Worm (Caenorhabditis elegans) whole organism, late embryonic: Measurements from ENCODE around the gene C28G1.2.
A peak's percentile ranks its signal among the peaks of the same experiment; 100 is the strongest.

Experiments
- C08G9.2 ChIP-seq: sonication (generic microtip); optimal IDR thresholded peaks from 2 replicates; lab custom pipeline; 2016; ENCODE audit warnings: mild to moderate bottlenecking, missing genetic modification characterization, moderate library complexity, missing compliant biosample characterization
- C38D4.7 ChIP-seq: fragments of 200-800 bp; sonication (Bioruptor generic); optimal IDR thresholded peaks from 2 replicates; lab custom pipeline; 2018; ENCODE audit warnings: mild to moderate bottlenecking, missing genetic modification characterization, moderate library complexity, missing compliant biosample characterization
- K02D7.2 ChIP-seq: sonication (generic microtip); optimal IDR thresholded peaks from 2 replicates; lab custom pipeline; 2017; ENCODE audit warnings: mild to moderate bottlenecking, missing genetic modification characterization, missing compliant biosample characterization
- K09A11.1 ChIP-seq: sonication (generic microtip); optimal IDR thresholded peaks from 2 replicates; lab custom pipeline; 2017; ENCODE audit warnings: antibody characterized with exemption, mild to moderate bottlenecking, missing genetic modification characterization, missing compliant biosample characterization; ENCODE audit not compliant: insufficient read depth
- T23F11.4 ChIP-seq: fragments of 200-800 bp; sonication (Bioruptor generic); optimal IDR thresholded peaks from 2 replicates; lab custom pipeline; 2018; ENCODE audit warnings: mild to moderate bottlenecking, missing genetic modification characterization, missing compliant biosample characterization
- Y22D7AL.16 ChIP-seq: sonication (generic microtip); optimal IDR thresholded peaks from 2 replicates; lab custom pipeline; 2016; ENCODE audit warnings: missing genetic modification characterization, missing compliant biosample characterization
- ahr-1 ChIP-seq: sonication (generic microtip); optimal IDR thresholded peaks from 2 replicates; lab custom pipeline; 2016; ENCODE audit warnings: missing genetic modification characterization, missing compliant biosample characterization
- ama-1 ChIP-seq: fragments of 150-350 bp; optimal IDR thresholded peaks from 2 replicates; lab custom pipeline; 2014
- ceh-14 ChIP-seq: sonication (generic microtip); optimal IDR thresholded peaks from 2 replicates; lab custom pipeline; 2016; ENCODE audit warnings: missing genotype, missing genetic modification characterization, missing compliant biosample characterization
- ceh-19 ChIP-seq: fragments of 200-800 bp; sonication (Bioruptor generic); optimal IDR thresholded peaks from 2 replicates; lab custom pipeline; 2018; ENCODE audit warnings: mild to moderate bottlenecking, missing genetic modification characterization, missing compliant biosample characterization
- ceh-24 ChIP-seq: sonication (generic microtip); optimal IDR thresholded peaks from 2 replicates; lab custom pipeline; 2016; ENCODE audit warnings: mild to moderate bottlenecking, missing genetic modification characterization, missing compliant biosample characterization
- ceh-30 ChIP-seq: fragments of 150-350 bp; optimal IDR thresholded peaks from 2 replicates; lab custom pipeline; 2014; ENCODE audit warnings: missing biosample characterization, missing genetic modification characterization
- ceh-31 ChIP-seq: sonication (generic microtip); optimal IDR thresholded peaks from 2 replicates; lab custom pipeline; 2016; ENCODE audit warnings: missing genetic modification characterization, missing compliant biosample characterization
- ceh-48 ChIP-seq: sonication (generic microtip); optimal IDR thresholded peaks from 2 replicates; lab custom pipeline; 2016; ENCODE audit warnings: missing genetic modification characterization, inconsistent platforms, missing compliant biosample characterization
- ceh-6 ChIP-seq: fragments of 200-800 bp; sonication (Bioruptor generic); optimal IDR thresholded peaks from 2 replicates; lab custom pipeline; 2018; ENCODE audit warnings: mild to moderate bottlenecking, missing genetic modification characterization, missing compliant biosample characterization
- ceh-9 ChIP-seq: sonication (generic microtip); optimal IDR thresholded peaks from 2 replicates; lab custom pipeline; 2016; ENCODE audit warnings: mild to moderate bottlenecking, missing genetic modification characterization, inconsistent platforms, missing compliant biosample characterization
- che-1 ChIP-seq: sonication (generic microtip); optimal IDR thresholded peaks from 2 replicates; lab custom pipeline; 2016; ENCODE audit warnings: mild to moderate bottlenecking, missing genetic modification characterization, missing compliant biosample characterization
- elt-2 ChIP-seq: sonication (generic microtip); optimal IDR thresholded peaks from 2 replicates; lab custom pipeline; 2016; ENCODE audit warnings: missing genetic modification reagents, missing genetic modification characterization, missing compliant biosample characterization
- elt-4 ChIP-seq: sonication (generic microtip); optimal IDR thresholded peaks from 2 replicates; lab custom pipeline; 2016; ENCODE audit warnings: missing genetic modification characterization, missing compliant biosample characterization
- fax-1 ChIP-seq: sonication (generic microtip); optimal IDR thresholded peaks from 2 replicates; lab custom pipeline; 2016; ENCODE audit warnings: missing genotype, missing genetic modification characterization, missing compliant biosample characterization
- fkh-10 ChIP-seq: fragments of 150-350 bp; optimal IDR thresholded peaks from 2 replicates; lab custom pipeline; 2014; ENCODE audit warnings: missing biosample characterization, missing genetic modification reagents, missing genetic modification characterization
- fkh-6 ChIP-seq: sonication (generic microtip); optimal IDR thresholded peaks from 2 replicates; lab custom pipeline; 2016; ENCODE audit warnings: missing genetic modification characterization, missing compliant biosample characterization
- hlh-15 ChIP-seq: sonication (generic microtip); optimal IDR thresholded peaks from 2 replicates; lab custom pipeline; 2016; ENCODE audit warnings: missing genetic modification characterization, missing compliant biosample characterization
- hlh-30 ChIP-seq: sonication (generic microtip); optimal IDR thresholded peaks from 2 replicates; lab custom pipeline; 2017; ENCODE audit warnings: antibody characterized with exemption, missing genetic modification characterization, missing compliant biosample characterization; ENCODE audit not compliant: insufficient read depth
- hlh-6 ChIP-seq: sonication (generic microtip); optimal IDR thresholded peaks from 2 replicates; lab custom pipeline; 2016; ENCODE audit warnings: missing genotype, missing genetic modification characterization, missing compliant biosample characterization
- lim-6 ChIP-seq: sonication (generic microtip); optimal IDR thresholded peaks from 2 replicates; lab custom pipeline; 2016; ENCODE audit warnings: missing genetic modification characterization, missing compliant biosample characterization
- madf-2 ChIP-seq: sonication (generic microtip); optimal IDR thresholded peaks from 2 replicates; lab custom pipeline; 2017; ENCODE audit warnings: missing genetic modification characterization, missing compliant biosample characterization
- nfya-1 ChIP-seq: sonication (generic microtip); optimal IDR thresholded peaks from 2 replicates; lab custom pipeline; 2017; ENCODE audit warnings: missing genetic modification characterization, mild to moderate bottlenecking, missing compliant biosample characterization, antibody characterized with exemption, moderate library complexity
- nhr-232 ChIP-seq: sonication (generic microtip); optimal IDR thresholded peaks from 2 replicates; lab custom pipeline; 2016; ENCODE audit warnings: missing genetic modification characterization, missing compliant biosample characterization
- npax-4 ChIP-seq: sonication (generic microtip); optimal IDR thresholded peaks from 2 replicates; lab custom pipeline; 2016; ENCODE audit warnings: missing genetic modification characterization, missing compliant biosample characterization
- odd-2 ChIP-seq: sonication (generic microtip); optimal IDR thresholded peaks from 2 replicates; lab custom pipeline; 2017; ENCODE audit warnings: antibody characterized with exemption, mild to moderate bottlenecking, missing genetic modification characterization, missing compliant biosample characterization
- pag-3 ChIP-seq: sonication (generic microtip); optimal IDR thresholded peaks from 2 replicates; lab custom pipeline; 2016; ENCODE audit warnings: missing compliant biosample characterization, missing genetic modification characterization, borderline replicate concordance
- pha-4 ChIP-seq: fragments of 150-350 bp; optimal IDR thresholded peaks from 2 replicates; lab custom pipeline; 2018; ENCODE audit warnings: missing biosample characterization, missing genetic modification reagents, missing genetic modification characterization
- pqm-1 ChIP-seq: sonication (generic microtip); optimal IDR thresholded peaks from 2 replicates; lab custom pipeline; 2016; ENCODE audit warnings: missing genetic modification characterization, missing compliant biosample characterization
- ref-2 ChIP-seq: sonication (generic microtip); optimal IDR thresholded peaks from 2 replicates; lab custom pipeline; 2016; ENCODE audit warnings: missing genetic modification characterization, missing compliant biosample characterization
- sdc-2 ChIP-seq: sonication (generic microtip); optimal IDR thresholded peaks from 2 replicates; lab custom pipeline; 2016; ENCODE audit warnings: missing genotype, missing genetic modification characterization, missing compliant biosample characterization
- sox-2 ChIP-seq: fragments of 200-800 bp; sonication (Bioruptor generic); IDR thresholded peaks from 2 replicates; pipeline ENCODE4 v1.3.6; 2022; ENCODE audit warnings: missing genetic modification reagents, missing genetic modification characterization, missing compliant biosample characterization
- tbx-7 ChIP-seq: sonication (generic microtip); optimal IDR thresholded peaks from 2 replicates; lab custom pipeline; 2016; ENCODE audit warnings: missing genotype, missing genetic modification characterization, missing compliant biosample characterization
- ttx-3 ChIP-seq: sonication (generic microtip); optimal IDR thresholded peaks from 2 replicates; lab custom pipeline; 2016; ENCODE audit warnings: missing genetic modification reagents, missing genetic modification characterization, missing compliant biosample characterization
- unc-42 ChIP-seq: sonication (generic microtip); optimal IDR thresholded peaks from 2 replicates; lab custom pipeline; 2016; ENCODE audit warnings: missing genotype, missing genetic modification characterization, missing compliant biosample characterization
- unc-86 ChIP-seq: sonication (generic microtip); optimal IDR thresholded peaks from 2 replicates; lab custom pipeline; 2016; ENCODE audit warnings: missing genetic modification characterization, missing compliant biosample characterization
- zip-5 ChIP-seq: sonication (generic microtip); optimal IDR thresholded peaks from 2 replicates; lab custom pipeline; 2016; ENCODE audit warnings: missing genetic modification characterization, missing compliant biosample characterization
- ztf-16 ChIP-seq: sonication (generic microtip); optimal IDR thresholded peaks from 2 replicates; lab custom pipeline; 2017; ENCODE audit warnings: missing genetic modification characterization, missing compliant biosample characterization

Gene C28G1.2

DNA sequence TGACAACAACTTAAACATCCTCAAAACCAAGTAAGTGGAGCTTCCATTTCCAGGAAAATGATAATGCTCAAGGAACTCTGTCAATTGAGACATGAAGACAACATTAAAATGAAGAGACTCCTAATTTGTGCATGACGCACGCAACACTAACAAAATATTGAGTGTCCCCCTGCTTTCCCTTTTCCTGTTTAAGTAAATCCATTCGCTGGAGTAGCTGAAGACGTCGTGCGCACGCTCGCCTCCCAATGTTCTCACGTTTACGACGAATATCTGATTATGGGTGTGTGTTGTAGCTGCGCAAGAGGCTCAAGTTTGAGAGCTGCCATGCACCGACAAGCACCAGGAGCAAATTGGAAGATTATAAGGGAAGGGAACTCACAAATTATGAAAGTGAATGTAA lies 34.8 kb upstream of the C28G1.2 start:
- TF ChIP-seq K09A11.1 (no peak), C38D4.7 (no peak), unc-42 (tag; lab: Kevin White, UChicago) (peak; percentile 97), odd-2 (tag; lab: Kevin White, UChicago) (no peak), ztf-16 (tag; lab: Kevin White, UChicago) (no peak), npax-4 (tag; lab: Kevin White, UChicago) (no peak), ceh-14 (tag; lab: Kevin White, UChicago) (no peak), nfya-1 (tag; lab: Kevin White, UChicago) (no peak), hlh-6 (tag; lab: Kevin White, UChicago) (no peak), ceh-31 (tag; lab: Kevin White, UChicago) (peak; percentile 26), ceh-48 (tag; lab: Kevin White, UChicago) (no peak), tbx-7 (tag; lab: Kevin White, UChicago) (no peak), ama-1 (no peak)
- TF ChIP-seq, all 69 proteins: peak for 2

DNA sequence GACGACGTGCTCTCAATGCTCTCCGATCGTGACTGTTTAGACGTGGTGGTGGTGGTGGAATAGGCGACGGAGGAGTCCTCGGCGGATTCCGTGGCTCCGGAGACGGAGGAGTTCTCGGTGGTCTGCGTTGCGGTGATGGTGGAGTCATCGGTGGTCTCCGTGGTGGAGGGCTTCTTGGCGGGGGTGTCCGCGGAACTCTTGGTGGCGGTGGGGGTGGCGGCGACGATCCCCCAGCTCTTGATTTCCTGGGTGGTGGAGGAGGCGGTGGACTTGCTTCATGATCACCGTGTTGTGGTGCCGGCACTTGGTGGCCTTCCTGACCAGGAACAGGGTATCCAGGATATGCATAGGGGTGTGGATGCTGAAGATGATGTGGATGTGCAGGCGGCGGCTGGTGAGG lies 30.3 kb upstream of the C28G1.2 start:
- no peak for TF ChIP-seq nhr-232 (tag; lab: Kevin White, UChicago)
- no peak for TF ChIP-seq hlh-15 (tag; lab: Kevin White, UChicago)
- TF ChIP-seq K02D7.2 (tag; lab: Kevin White, UChicago), result no peak
- TF ChIP-seq elt-4 (tag; lab: Kevin White, UChicago), result no peak
- TF ChIP-seq sdc-2 (tag; lab: Kevin White, UChicago), result no peak
- TF ChIP-seq ceh-14 (tag; lab: Kevin White, UChicago), result no peak

DNA sequence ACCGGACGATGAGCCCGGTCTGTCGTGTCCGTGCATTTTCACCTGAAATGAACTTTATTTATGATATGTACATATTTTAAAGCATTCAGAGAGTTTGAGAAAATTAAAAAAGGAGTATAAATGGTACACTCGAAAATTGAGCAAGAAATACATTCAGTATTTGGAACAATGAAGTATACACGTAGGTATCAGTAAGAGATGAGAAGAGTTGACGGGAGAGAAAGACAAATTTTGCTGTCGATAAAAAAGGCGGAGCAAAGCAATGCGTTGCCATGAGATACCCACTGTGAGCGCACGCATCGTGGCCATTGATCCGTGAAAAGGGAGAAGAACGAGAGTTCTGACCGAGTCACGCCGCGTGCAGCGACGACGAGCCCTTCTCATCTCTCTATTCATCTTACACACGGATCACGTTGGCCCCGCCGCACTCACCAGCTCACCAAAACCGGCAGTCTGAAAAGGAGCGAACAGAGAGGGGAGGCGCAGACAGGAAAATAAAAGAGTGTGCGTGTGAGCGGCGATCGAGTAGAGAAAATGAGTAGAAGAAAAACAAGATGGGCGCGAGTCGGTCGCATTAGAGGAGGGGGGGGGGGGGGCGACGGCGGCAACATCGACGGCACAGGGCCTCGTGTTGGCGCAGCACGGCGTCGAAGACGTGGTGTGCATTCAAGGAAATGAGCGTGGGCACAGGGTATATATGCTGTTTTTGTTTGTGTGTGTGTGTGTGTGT lies 29.6 kb upstream of the C28G1.2 start, which contains the start of gene R04E5.8:
Gene R04E5.8 (minus strand): TSS at position 51 of the 730 bp plus-strand sequence.
- no peak for TF ChIP-seq npax-4 (tag; lab: Kevin White, UChicago)
- TF ChIP-seq elt-4 (tag; lab: Kevin White, UChicago), result no peak
- no peak for TF ChIP-seq ceh-19 (GFP tag; lab: Kevin White, UChicago)
- TF ChIP-seq ceh-6 (GFP tag; lab: Kevin White, UChicago), result no peak
- peak; percentile 36 for TF ChIP-seq fkh-6 (tag; lab: Kevin White, UChicago)
- no peak for TF ChIP-seq Y22D7AL.16 (tag; lab: Kevin White, UChicago)
- TF ChIP-seq pqm-1 (tag; lab: Kevin White, UChicago), result no peak
- no peak for TF ChIP-seq pha-4 (tag; lab: Kevin White, UChicago)
- no peak for TF ChIP-seq fax-1 (tag; lab: Kevin White, UChicago)
- TF ChIP-seq hlh-30 (tag; lab: Kevin White, UChicago), result no peak
- TF ChIP-seq odd-2 (tag; lab: Kevin White, UChicago), result no peak
- peak; percentile 11 for TF ChIP-seq ref-2 (tag; lab: Kevin White, UChicago)
- TF ChIP-seq lim-6 (tag; lab: Kevin White, UChicago), result no peak
- no peak for TF ChIP-seq madf-2
- TF ChIP-seq sdc-2 (tag; lab: Kevin White, UChicago), result no peak
- TF ChIP-seq fkh-10, result no peak
- TF ChIP-seq tbx-7 (tag; lab: Kevin White, UChicago), result no peak
- TF ChIP-seq ceh-9 (tag; lab: Kevin White, UChicago), result no peak
- no peak for TF ChIP-seq unc-86 (tag; lab: Kevin White, UChicago)
- TF ChIP-seq unc-42 (tag; lab: Kevin White, UChicago), result peak; percentile 36
- no peak for TF ChIP-seq che-1 (tag; lab: Kevin White, UChicago)

DNA sequence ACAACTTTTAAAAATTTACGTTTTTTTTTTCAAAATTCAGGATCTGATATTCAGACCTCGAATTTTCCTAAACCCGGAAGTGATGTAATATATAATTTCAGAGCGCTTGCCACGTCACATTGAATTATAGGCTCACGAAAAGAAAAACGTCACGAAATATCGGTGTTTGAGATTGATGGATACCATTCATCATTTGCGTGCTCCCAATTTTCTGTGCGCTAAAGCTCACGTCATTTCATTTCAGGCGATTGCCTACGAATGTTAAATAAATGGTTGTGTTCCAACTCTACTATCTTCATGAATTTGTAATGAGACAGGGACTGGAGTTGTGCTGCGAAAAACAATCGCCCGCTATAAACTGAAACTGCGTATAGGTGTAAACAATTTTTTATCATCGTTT lies 27.1 kb upstream of the C28G1.2 start:
- no peak for TF ChIP-seq npax-4 (tag; lab: Kevin White, UChicago)
- TF ChIP-seq, all 69 proteins: peak for 0

DNA sequence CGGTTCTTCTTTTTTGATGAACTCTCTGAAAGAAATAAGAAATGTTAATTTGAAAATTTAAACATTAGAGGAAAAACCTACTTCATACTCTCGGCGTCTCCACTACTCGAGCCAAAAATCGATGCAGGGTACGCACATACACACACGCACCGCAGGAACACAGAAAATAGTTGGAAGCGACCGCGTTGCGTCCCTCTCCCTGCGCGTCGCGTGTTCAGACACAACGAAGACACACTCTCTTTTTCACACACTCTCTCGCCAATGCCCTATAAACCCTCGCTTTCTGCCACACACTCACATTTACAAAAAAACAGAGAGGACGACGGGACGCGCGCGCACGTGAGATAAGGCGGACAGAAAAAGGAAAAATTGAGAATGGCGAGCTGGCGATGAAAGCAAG lies 24.9 kb upstream of the C28G1.2 start, which contains the start of gene R04E5.9:
Gene R04E5.9 (minus strand): TSS at position 235 of the 400 bp plus-strand sequence.
- TF ChIP-seq T23F11.4, result no peak
- no peak for TF ChIP-seq ahr-1 (tag; lab: Kevin White, UChicago)
- TF ChIP-seq C08G9.2, result peak; percentile 32
- no peak for TF ChIP-seq zip-5
- TF ChIP-seq pag-3, result no peak
- TF ChIP-seq elt-2 (tag; lab: Kevin White, UChicago), result peak; percentile 65
- no peak for TF ChIP-seq ceh-9 (tag; lab: Kevin White, UChicago)
- no peak for TF ChIP-seq fkh-10
- no peak for TF ChIP-seq nhr-232 (tag; lab: Kevin White, UChicago)
- no peak for TF ChIP-seq ceh-30
- no peak for TF ChIP-seq ceh-24 (tag; lab: Kevin White, UChicago)
- peak; percentile 82 for TF ChIP-seq hlh-30 (tag; lab: Kevin White, UChicago)
- no peak for TF ChIP-seq sox-2 (GFP tag; lab: Robert Waterston, UW)
- no peak for TF ChIP-seq fax-1 (tag; lab: Kevin White, UChicago)
- TF ChIP-seq ceh-48 (tag; lab: Kevin White, UChicago), result peak; percentile 85
- TF ChIP-seq ttx-3, result peak; percentile 17
- TF ChIP-seq madf-2, result no peak
